Fruit fly (Drosophila melanogaster) whole organism, embryonic: Measurements from ENCODE around the gene CG3529.
A peak's percentile ranks its signal among the peaks of the same experiment; 100 is the strongest.

ENCODE experiments used
- ATbp ChIP-seq: fragments of 200-800 bp; sonication (Bioruptor generic); optimal IDR thresholded peaks from 2 replicates; lab custom pipeline; 2017; ENCODE audit warnings: missing biosample characterization, mild to moderate bottlenecking, missing genetic modification characterization, missing genetic modification reagents
- Bdp1 ChIP-seq: fragments of 200-800 bp; sonication (Bioruptor generic); optimal IDR thresholded peaks from 3 replicates; lab custom pipeline; 2016; ENCODE audit warnings: missing biosample characterization, missing genetic modification characterization
- Bgb ChIP-seq: fragments of 200-800 bp; sonication (Bioruptor generic); IDR thresholded peaks from 2 replicates; pipeline ENCODE4 v1.3.6; 2022; ENCODE audit warnings: missing biosample characterization, missing genetic modification characterization; ENCODE audit not compliant: partially characterized antibody
- CG10147 ChIP-seq: fragments of 200-800 bp; sonication (Bioruptor generic); optimal IDR thresholded peaks from 2 replicates; lab custom pipeline; 2019; ENCODE audit warnings: missing biosample characterization, mild to moderate bottlenecking, missing genetic modification characterization, moderate library complexity
- CG10565 ChIP-seq: fragments of 200-800 bp; sonication (Bioruptor generic); optimal IDR thresholded peaks from 3 replicates; lab custom pipeline; 2016; ENCODE audit warnings: missing biosample characterization, mild to moderate bottlenecking, missing genetic modification characterization
- CG11247 ChIP-seq: fragments of 200-800 bp; sonication (Bioruptor generic); IDR thresholded peaks from 2 replicates; pipeline ENCODE4 v1.3.6; 2022; ENCODE audit warnings: missing biosample characterization, missing genetic modification characterization
- CG11456 ChIP-seq: fragments of 200-800 bp; sonication (Bioruptor generic); IDR thresholded peaks from 3 replicates; pipeline ENCODE4 v1.3.6; 2022; ENCODE audit warnings: missing biosample characterization, missing genetic modification characterization
- CG12236 ChIP-seq: fragments of 200-800 bp; sonication (Bioruptor generic); optimal IDR thresholded peaks from 2 replicates; lab custom pipeline; 2016; ENCODE audit warnings: missing biosample characterization, missing genetic modification characterization
- CG14441 ChIP-seq: fragments of 200-800 bp; sonication (Bioruptor generic); IDR thresholded peaks from 2 replicates; pipeline ENCODE4 v1.3.6; 2022; ENCODE audit warnings: missing biosample characterization, missing genetic modification characterization
- CG14965 ChIP-seq: fragments of 200-800 bp; sonication (Bioruptor generic); optimal IDR thresholded peaks from 2 replicates; lab custom pipeline; 2016; ENCODE audit warnings: missing biosample characterization, missing genetic modification characterization, borderline replicate concordance
- CG1792 ChIP-seq: fragments of 200-800 bp; sonication (Bioruptor generic); optimal IDR thresholded peaks from 2 replicates; lab custom pipeline; 2016; ENCODE audit warnings: missing biosample characterization, missing genetic modification characterization
- CG18011 ChIP-seq: fragments of 200-800 bp; sonication (Bioruptor generic); optimal IDR thresholded peaks from 2 replicates; lab custom pipeline; 2017; ENCODE audit warnings: missing biosample characterization, missing genetic modification characterization, mild to moderate bottlenecking, moderate library complexity, missing genotype
- CG1832 ChIP-seq: fragments of 200-800 bp; sonication (Bioruptor generic); optimal IDR thresholded peaks from 2 replicates; lab custom pipeline; 2017; ENCODE audit warnings: missing biosample characterization, mild to moderate bottlenecking, missing genetic modification characterization, inconsistent platforms
- CG2875 ChIP-seq: fragments of 200-800 bp; sonication (Bioruptor generic); optimal IDR thresholded peaks from 2 replicates; lab custom pipeline; 2017; ENCODE audit warnings: missing biosample characterization, mild to moderate bottlenecking, missing genetic modification characterization, missing genetic modification reagents
- CG30431 ChIP-seq: fragments of 200-800 bp; sonication (Bioruptor generic); optimal IDR thresholded peaks from 2 replicates; lab custom pipeline; 2017; ENCODE audit warnings: missing biosample characterization, missing genetic modification characterization
- CG32772 ChIP-seq: fragments of 200-800 bp; sonication (Bioruptor generic); IDR thresholded peaks from 2 replicates; pipeline ENCODE4 v1.3.6; 2022; ENCODE audit warnings: missing biosample characterization, missing genetic modification characterization
- CG6272 ChIP-seq: fragments of 200-800 bp; sonication (Bioruptor generic); IDR thresholded peaks from 2 replicates; pipeline ENCODE4 v1.3.6; 2022; ENCODE audit warnings: missing biosample characterization, missing genetic modification characterization
- CG6813 ChIP-seq: fragments of 200-800 bp; sonication (Bioruptor generic); optimal IDR thresholded peaks from 2 replicates; lab custom pipeline; 2017; ENCODE audit warnings: missing biosample characterization, missing genetic modification characterization, mild to moderate bottlenecking, moderate library complexity, missing genetic modification reagents
- CG7372 ChIP-seq: fragments of 200-800 bp; sonication (Bioruptor generic); IDR thresholded peaks from 2 replicates; pipeline ENCODE4 v1.3.6; 2022; ENCODE audit warnings: missing biosample characterization, missing genetic modification characterization
- D ChIP-seq, 2 experiments: fragments of 200-800 bp in 1 of 2; fragments of >200 bp in 1 of 2; sonication (Bioruptor generic) in 1 of 2; optimal IDR thresholded peaks; 2 replicates in 1 of 2; 3 replicates in 1 of 2; lab custom pipeline; 2017; ENCODE audit warnings: mild to moderate bottlenecking in 1 of 2, missing biosample characterization in 1 of 2, missing genetic modification characterization in 1 of 2, missing genetic modification reagents in 1 of 2
- Dip3 ChIP-seq: fragments of 200-800 bp; sonication (Bioruptor generic); optimal IDR thresholded peaks from 3 replicates; lab custom pipeline; 2016; ENCODE audit warnings: missing biosample characterization, missing genetic modification characterization
- HLHmδ ChIP-seq: fragments of 200-800 bp; sonication (Bioruptor generic); optimal IDR thresholded peaks from 2 replicates; lab custom pipeline; 2018; ENCODE audit warnings: missing biosample characterization, mild to moderate bottlenecking, missing genetic modification characterization, moderate library complexity
- Kr ChIP-seq: fragments of 200-800 bp; sonication (Bioruptor generic); optimal IDR thresholded peaks from 2 replicates; lab custom pipeline; 2017; ENCODE audit warnings: missing biosample characterization, mild to moderate bottlenecking, missing genetic modification characterization
- Lpt ChIP-seq: fragments of >200 bp; optimal IDR thresholded peaks from 2 replicates; lab custom pipeline; 2018; ENCODE audit warnings: missing biosample characterization, missing genetic modification characterization
- MBD-R2 ChIP-seq: fragments of 200-800 bp; sonication (Bioruptor generic); IDR thresholded peaks from 2 replicates; pipeline ENCODE4 v1.3.6; 2022; ENCODE audit warnings: missing biosample characterization, missing genetic modification characterization
- Nf-YA ChIP-seq: fragments of 200-800 bp; sonication (Bioruptor generic); IDR thresholded peaks from 2 replicates; pipeline ENCODE4 v1.3.6; 2022; ENCODE audit warnings: missing biosample characterization, missing genetic modification characterization
- Nf-YC ChIP-seq: fragments of 200-800 bp; optimal IDR thresholded peaks from 3 replicates; lab custom pipeline; 2019; ENCODE audit warnings: missing biosample characterization, mild to moderate bottlenecking, missing genetic modification characterization, moderate library complexity
- NfI ChIP-seq: fragments of 200-800 bp; sonication (Bioruptor generic); optimal IDR thresholded peaks from 3 replicates; lab custom pipeline; 2018; ENCODE audit warnings: missing biosample characterization, mild to moderate bottlenecking, missing genetic modification characterization, moderate library complexity
- Optix ChIP-seq: fragments of 200-800 bp; sonication (Bioruptor generic); IDR thresholded peaks from 3 replicates; pipeline ENCODE4 v1.3.6; 2022; ENCODE audit warnings: missing biosample characterization, missing genetic modification characterization
- Six4 ChIP-seq: fragments of 200-800 bp; sonication (Bioruptor generic); optimal IDR thresholded peaks from 2 replicates; lab custom pipeline; 2016; ENCODE audit warnings: missing biosample characterization, missing genetic modification characterization
- Tbp ChIP-seq: fragments of >200 bp; optimal IDR thresholded peaks from 2 replicates; lab custom pipeline; 2018; ENCODE audit warnings: missing biosample characterization, missing genetic modification characterization
- aop ChIP-seq: fragments of 200-800 bp; sonication (Bioruptor generic); IDR thresholded peaks from 2 replicates; pipeline ENCODE4 v1.3.6; 2022; ENCODE audit warnings: missing biosample characterization, missing genetic modification characterization
- az2 ChIP-seq: fragments of 200-800 bp; sonication (Bioruptor generic); optimal IDR thresholded peaks from 3 replicates; lab custom pipeline; 2016; ENCODE audit warnings: missing biosample characterization, missing genetic modification characterization
- chinmo ChIP-seq: fragments of 200-800 bp; sonication (Bioruptor generic); IDR thresholded peaks from 4 replicates; pipeline ENCODE4 v1.3.6; 2022; ENCODE audit warnings: missing biosample characterization, missing genetic modification characterization; ENCODE audit not compliant: partially characterized antibody
- crol ChIP-seq: fragments of 200-800 bp; sonication (Bioruptor generic); IDR thresholded peaks from 2 replicates; pipeline ENCODE4 v1.3.6; 2022; ENCODE audit warnings: missing biosample characterization, missing genetic modification characterization
- crp ChIP-seq, 2 experiments: fragments of 200-800 bp; sonication (Bioruptor generic); optimal IDR thresholded peaks; 2 replicates in 1 of 2; 3 replicates in 1 of 2; lab custom pipeline; 2017; ENCODE audit warnings: missing biosample characterization in 2 of 2, missing genetic modification characterization in 2 of 2, mild to moderate bottlenecking in 1 of 2, moderate library complexity in 1 of 2
- disco-r ChIP-seq: fragments of 200-800 bp; sonication (Bioruptor generic); optimal IDR thresholded peaks from 2 replicates; lab custom pipeline; 2016; ENCODE audit warnings: missing biosample characterization, missing genetic modification characterization
- gsb-n ChIP-seq: fragments of 200-800 bp; sonication (Bioruptor generic); optimal IDR thresholded peaks from 3 replicates; lab custom pipeline; 2018; ENCODE audit warnings: missing biosample characterization, mild to moderate bottlenecking, missing genetic modification characterization
- hb ChIP-seq: fragments of 200-800 bp; sonication (Bioruptor generic); IDR thresholded peaks from 3 replicates; pipeline ENCODE4 v1.3.6; 2022; ENCODE audit warnings: missing biosample characterization, missing genetic modification characterization; ENCODE audit not compliant: partially characterized antibody
- pb ChIP-seq: fragments of 200-800 bp; sonication (Bioruptor generic); optimal IDR thresholded peaks from 3 replicates; lab custom pipeline; 2016; ENCODE audit warnings: missing biosample characterization, missing genetic modification characterization
- peb ChIP-seq: fragments of 200-800 bp; sonication (Bioruptor generic); IDR thresholded peaks from 2 replicates; pipeline ENCODE4 v1.3.6; 2022; ENCODE audit warnings: missing biosample characterization, missing genetic modification characterization
- pnt ChIP-seq: fragments of 200-800 bp; sonication (Bioruptor generic); optimal IDR thresholded peaks from 3 replicates; lab custom pipeline; 2016; ENCODE audit warnings: missing biosample characterization, missing genetic modification characterization
- sens ChIP-seq: fragments of 200-800 bp; sonication (Bioruptor generic); peaks from one replicate; lab custom pipeline; 2016; ENCODE audit warnings: missing biosample characterization, missing genetic modification characterization
- seq ChIP-seq: fragments of 200-800 bp; sonication (Bioruptor generic); IDR thresholded peaks from 2 replicates; pipeline ENCODE4 v1.3.6; 2022; ENCODE audit warnings: missing biosample characterization, missing genetic modification characterization
- slp2 ChIP-seq: fragments of 200-800 bp; sonication (Bioruptor generic); optimal IDR thresholded peaks from 2 replicates; lab custom pipeline; 2016; ENCODE audit warnings: missing biosample characterization, missing genetic modification characterization
- sob ChIP-seq: fragments of 200-800 bp; sonication (Bioruptor generic); IDR thresholded peaks from 2 replicates; pipeline ENCODE4 v1.3.6; 2022; ENCODE audit warnings: missing biosample characterization, missing genetic modification characterization
- tin ChIP-seq: fragments of 200-800 bp; sonication (Bioruptor generic); optimal IDR thresholded peaks from 3 replicates; lab custom pipeline; 2016; ENCODE audit warnings: missing biosample characterization, missing genetic modification characterization
- ttk ChIP-seq: fragments of 200-800 bp; sonication (Bioruptor generic); IDR thresholded peaks from 2 replicates; pipeline ENCODE4 v2.1.2; 2022; ENCODE audit warnings: missing biosample characterization, missing genetic modification characterization
- usp ChIP-seq: fragments of >200 bp; optimal IDR thresholded peaks from 2 replicates; lab custom pipeline; 2017; ENCODE audit warnings: missing biosample characterization, missing genetic modification characterization
- z ChIP-seq: fragments of 200-800 bp; sonication (Bioruptor generic); IDR thresholded peaks from 3 replicates; pipeline ENCODE4 v1.3.6; 2022; ENCODE audit warnings: missing biosample characterization, missing genetic modification characterization

CG3529 gene

dm6 chr3L:9451522-9452118, 5.0 kb downstream of the CG3529 start, which contains the start of the genes CG3448 and ghi (continued):
- peak; percentile 68 for TF ChIP-seq CG7372 (GFP tag; lab: Robert Waterston, UW)
- no peak for TF ChIP-seq CG32772 (GFP tag; lab: Robert Waterston, UW)
- TF ChIP-seq Lpt (GFP tag; lab: Kevin White, UChicago), result no peak
- TF ChIP-seq CG30431 (GFP tag; lab: Kevin White, UChicago), result no peak
- peak; percentile 40; the same call in 1 of the 2 replicates for TF ChIP-seq CG14441 (GFP tag; lab: Robert Waterston, UW)
- no peak for TF ChIP-seq Tbp (GFP tag; lab: Kevin White, UChicago)
- TF ChIP-seq D (optimal IDR thresholded peaks at IDR 0.05; lab: Kevin White, UChicago), result no peak
- TF ChIP-seq D (GFP tag; optimal IDR thresholded peaks at IDR 0.05; lab: Kevin White, UChicago), result peak; percentile 37
- peak; percentile 24 for TF ChIP-seq Six4 (GFP tag; lab: Kevin White, UChicago)
- TF ChIP-seq pnt (GFP tag; lab: Kevin White, UChicago), result peak; percentile 29
- TF ChIP-seq CG11247 (GFP tag; lab: Robert Waterston, UW), result peak; percentile 63; the same call in 1 of the 2 replicates
- peak; percentile 28 for TF ChIP-seq Dip3
- no peak for TF ChIP-seq ATbp (GFP tag; lab: Kevin White, UChicago)
- peak; percentile 43; the same call in 1 of the 3 replicates for TF ChIP-seq hb (GFP tag; lab: Robert Waterston, UW)
- TF ChIP-seq Optix (GFP tag; lab: Robert Waterston, UW), result no peak
- no peak for TF ChIP-seq Bdp1
- TF ChIP-seq sob (GFP tag; lab: Robert Waterston, UW), result peak; percentile 83
- TF ChIP-seq Kr (GFP tag; lab: Kevin White, UChicago), result peak; percentile 91
- TF ChIP-seq seq (GFP tag; lab: Robert Waterston, UW), result no peak
- TF ChIP-seq MBD-R2 (GFP tag; lab: Robert Waterston, UW), result peak; percentile 69; the same call in 1 of the 2 replicates
- no peak for TF ChIP-seq CG2875 (GFP tag; lab: Kevin White, UChicago)
- TF ChIP-seq gsb-n (tag; lab: Kevin White, UChicago), result peak; percentile 24
- TF ChIP-seq peb, result 0 out of 2 replicates have a peak, but pooled peaks have one; percentile 40
- peak; percentile 42; the same call in 1 of the 2 replicates for TF ChIP-seq ttk
- TF ChIP-seq Bgb (GFP tag; lab: Robert Waterston, UW), result peak; percentile 75
- peak; percentile 58; the same call in 1 of the 3 replicates for TF ChIP-seq CG11456 (GFP tag; lab: Robert Waterston, UW)
- TF ChIP-seq crol (GFP tag; lab: Robert Waterston, UW), result no peak
- no peak for TF ChIP-seq usp
- no peak for TF ChIP-seq CG1832 (GFP tag; lab: Kevin White, UChicago)
- TF ChIP-seq aop (GFP tag; lab: Robert Waterston, UW), result no peak
- peak; percentile 13 to 84 for TF ChIP-seq crp (GFP tag; optimal IDR thresholded peaks at IDR 0.05; lab: Kevin White, UChicago)
- TF ChIP-seq tin (GFP tag; lab: Kevin White, UChicago), result peak; percentile 75
- TF ChIP-seq CG10147 (GFP tag; lab: Kevin White, UChicago), result peak; percentile 68
- no peak for TF ChIP-seq CG6813 (GFP tag; lab: Kevin White, UChicago)
- no peak for TF ChIP-seq slp2 (GFP tag; lab: Kevin White, UChicago)
- peak; percentile 80; the same call in 3 of the 4 replicates for TF ChIP-seq chinmo (GFP tag; lab: Robert Waterston, UW)
- peak; percentile 60; the same call in 1 of the 2 replicates for TF ChIP-seq CG6272 (GFP tag; lab: Robert Waterston, UW)
- no peak for TF ChIP-seq CG12236 (GFP tag; lab: Kevin White, UChicago)
- peak; percentile 46 for TF ChIP-seq CG18011 (GFP tag; lab: Kevin White, UChicago)
- TF ChIP-seq disco-r (GFP tag; lab: Kevin White, UChicago), result no peak
- peak; percentile 93 for TF ChIP-seq sens (GFP tag; lab: Kevin White, UChicago)
- no peak for TF ChIP-seq CG1792 (GFP tag; lab: Kevin White, UChicago)
- no peak for TF ChIP-seq HLHmδ (GFP tag; lab: Kevin White, UChicago)
- TF ChIP-seq Nf-YA (GFP tag; lab: Robert Waterston, UW), result no peak
- no peak for TF ChIP-seq CG14965 (GFP tag; lab: Kevin White, UChicago)
- TF ChIP-seq NfI (GFP tag; lab: Kevin White, UChicago), result peak; percentile 35
- TF ChIP-seq z (GFP tag; lab: Robert Waterston, UW), result no peak
- TF ChIP-seq Nf-YC, result peak; percentile 77
- TF ChIP-seq az2, result peak; percentile 3
- no peak for TF ChIP-seq CG10565 (GFP tag; lab: Kevin White, UChicago)
- TF ChIP-seq pb (GFP tag; lab: Kevin White, UChicago), result no peak
